Worm (Caenorhabditis elegans): ENCODE results near the gene F56B3.11.

Gene F56B3.11

DNA sequence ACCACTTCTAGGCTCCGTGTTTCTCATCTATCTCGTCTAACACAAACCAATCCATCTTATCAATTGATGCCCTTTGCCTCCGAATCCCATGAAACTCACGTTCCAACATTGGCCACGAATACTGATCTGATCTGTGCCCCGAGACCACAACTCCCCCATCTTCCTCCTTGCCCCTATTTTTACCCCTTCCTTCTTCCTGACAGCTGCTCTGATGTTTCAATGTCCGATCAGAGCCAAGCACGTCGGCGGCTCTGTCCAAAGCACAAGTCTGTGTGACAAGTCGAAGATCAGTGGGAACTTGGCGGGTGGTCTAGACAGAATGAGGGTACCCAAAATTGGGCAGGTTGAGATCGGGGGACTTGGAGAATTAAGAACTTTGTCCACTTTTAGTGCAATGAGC lies 50.0 kb downstream of the F56B3.11 start:
- no peak for TF ChIP-seq ceh-19 (GFP tag; optimal IDR thresholded peaks at IDR 0.05)
- no peak for TF ChIP-seq ceh-30 (tag; optimal IDR thresholded peaks at IDR 0.05)
- no peak for TF ChIP-seq unc-55 (GFP tag; optimal IDR thresholded peaks at IDR 0.05)
- TF ChIP-seq odd-2 (tag; optimal IDR thresholded peaks at IDR 0.05): no peak
- TF ChIP-seq zip-5 (tag; optimal IDR thresholded peaks at IDR 0.05): no peak
- TF ChIP-seq dve-1 (tag; optimal IDR thresholded peaks at IDR 0.05): no peak
- TF ChIP-seq T23F11.4 (GFP tag; optimal IDR thresholded peaks at IDR 0.05): no peak
- TF ChIP-seq syd-9 (tag; optimal IDR thresholded peaks at IDR 0.05): no peak
- TF ChIP-seq lim-6 (tag; optimal IDR thresholded peaks at IDR 0.05): no peak
- no peak for TF ChIP-seq ztf-16 (tag; optimal IDR thresholded peaks at IDR 0.05)
- TF ChIP-seq npax-4 (tag; optimal IDR thresholded peaks at IDR 0.05): no peak
- TF ChIP-seq hlh-13 (GFP tag; optimal IDR thresholded peaks at IDR 0.05): no peak
- TF ChIP-seq K09A11.1 (tag; optimal IDR thresholded peaks at IDR 0.05; ENCODE audit: insufficient read depth): no peak
- TF ChIP-seq hlh-8 (tag; optimal IDR thresholded peaks at IDR 0.05): no peak
- TF ChIP-seq fkh-10 (GFP tag; optimal IDR thresholded peaks at IDR 0.05): no peak
- TF ChIP-seq unc-42 (tag; optimal IDR thresholded peaks at IDR 0.05): no peak
- TF ChIP-seq elt-2 (tag; optimal IDR thresholded peaks at IDR 0.05): no peak
